Fruit fly (Drosophila melanogaster): Measurements from ENCODE around the gene ss.

- peak; percentile 97 to 99 for TF ChIP-seq salr (GFP tag; optimal IDR thresholded peaks at IDR 0.05)
- TF ChIP-seq Eip78C (GFP tag), result peak; percentile 99
- peak; percentile 99 for TF ChIP-seq pdm3 (GFP tag; optimal IDR thresholded peaks at IDR 0.05)
- TF ChIP-seq CG3919 (GFP tag; optimal IDR thresholded peaks at IDR 0.05), result peak; percentile 99
Measured at dm6 chr3R:16449187-16449973, 45.9 kb upstream of the ss start.

All from whole organism, prepupa.